Worm (Caenorhabditis elegans) whole organism, L4/young adult: Measurements from ENCODE around the gene T28D6.6.

Source experiments
- W03F9.2 ChIP-seq: fragments of 150-350 bp; optimal IDR thresholded peaks from 2 replicates; lab custom pipeline; 2014; ENCODE audit warnings: missing biosample characterization, missing genetic modification characterization
- dao-5 ChIP-seq: sonication (generic microtip); optimal IDR thresholded peaks from 2 replicates; lab custom pipeline; 2016; ENCODE audit warnings: missing genotype, missing genetic modification characterization, moderate library complexity, missing compliant biosample characterization

ce11 chrIII:11362915-11363314, 20.0 kb upstream of the T28D6.6 start:
- TF ChIP-seq W03F9.2 (tag; lab: Kevin White, UChicago) (no peak), dao-5 (no peak)
